Fruit fly (Drosophila melanogaster): ENCODE data around the gene mdy.

dm6 chr2L:16817421-16818101, 1.1 kb downstream of the mdy start:
- TF ChIP-seq h (GFP tag; optimal IDR thresholded peaks at IDR 0.05) = peak; percentile 48
- no peak for TF ChIP-seq usp (GFP tag; optimal IDR thresholded peaks at IDR 0.05)
- TF ChIP-seq brk (GFP tag; optimal IDR thresholded peaks at IDR 0.05) = no peak
- TF ChIP-seq pan (optimal IDR thresholded peaks at IDR 0.05) = no peak
- TF ChIP-seq Hnf4 (GFP tag; optimal IDR thresholded peaks at IDR 0.05) = no peak
- no peak for TF ChIP-seq CrebA (GFP tag; optimal IDR thresholded peaks at IDR 0.05; ENCODE audit: borderline replicate concordance)
- no peak for TF ChIP-seq br (GFP tag; optimal IDR thresholded peaks at IDR 0.05)
- TF ChIP-seq Jra (GFP tag; optimal IDR thresholded peaks at IDR 0.05) = no peak
- TF ChIP-seq Vsx2 (GFP tag; optimal IDR thresholded peaks at IDR 0.05; ENCODE audit: partially characterized antibody) = no peak
- peak; percentile 55 for TF ChIP-seq fru (GFP tag; optimal IDR thresholded peaks at IDR 0.05)
- TF ChIP-seq Hr78 (GFP tag; optimal IDR thresholded peaks at IDR 0.05) = no peak

Measured in whole organism, wandering third instar larva.